Fruit fly (Drosophila melanogaster) whole organism, pupa: ENCODE results near the gene CG32104.

Source experiments
- CG14655 ChIP-seq: fragments of 200-800 bp; sonication (Bioruptor generic); optimal IDR thresholded peaks from 3 replicates; lab custom pipeline; 2017; ENCODE audit warnings: mild to moderate bottlenecking, missing biosample characterization, missing genetic modification reagents, missing genetic modification characterization
- CG15710 ChIP-seq: fragments of 200-800 bp; sonication (Bioruptor generic); optimal IDR thresholded peaks from 2 replicates; lab custom pipeline; 2018; ENCODE audit warnings: missing biosample characterization, mild to moderate bottlenecking, missing genetic modification characterization, moderate library complexity
- CG32121 ChIP-seq: fragments of 200-800 bp; sonication (Bioruptor generic); IDR thresholded peaks from 2 replicates; pipeline ENCODE4 v1.3.6; 2022; ENCODE audit warnings: missing biosample characterization, missing genetic modification characterization
- CG8159 ChIP-seq: fragments of 200-800 bp; sonication (Bioruptor generic); optimal IDR thresholded peaks from 3 replicates; lab custom pipeline; 2018; ENCODE audit warnings: missing biosample characterization, mild to moderate bottlenecking, missing genetic modification characterization, moderate library complexity
- CG8301 ChIP-seq: fragments of 200-800 bp; sonication (Bioruptor generic); optimal IDR thresholded peaks from 2 replicates; lab custom pipeline; 2018; ENCODE audit warnings: missing biosample characterization, mild to moderate bottlenecking, missing genetic modification characterization
- Pif1B ChIP-seq: fragments of 200-800 bp; sonication (Bioruptor generic); optimal IDR thresholded peaks from 3 replicates; lab custom pipeline; 2016; ENCODE audit warnings: missing biosample characterization, missing genetic modification characterization

DNA sequence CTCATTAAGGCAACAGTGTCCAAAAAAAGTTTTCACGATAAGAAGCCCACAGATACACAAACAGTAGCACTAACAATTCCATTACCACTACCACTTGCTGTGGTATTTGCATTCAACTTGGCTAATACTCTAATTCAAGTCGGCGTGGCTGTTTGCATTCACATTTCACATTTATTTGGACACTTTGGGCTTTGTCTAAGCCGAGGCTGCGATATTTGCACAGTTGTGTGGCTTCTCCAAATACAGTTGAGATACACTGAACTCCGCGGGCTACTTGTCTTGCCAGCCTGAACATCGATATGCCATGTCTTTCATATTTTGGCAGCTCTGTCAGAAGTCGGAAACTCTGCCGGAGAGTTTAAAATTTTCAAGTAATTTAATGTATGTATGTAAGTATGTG lies 48.8 kb downstream of the CG32104 start:
- no peak for TF ChIP-seq Pif1B (GFP tag; lab: Kevin White, UChicago)
- TF ChIP-seq CG32121: no peak
- TF ChIP-seq CG15710: no peak
- no peak for TF ChIP-seq CG8159 (tag; lab: Kevin White, UChicago)
- no peak for TF ChIP-seq CG14655
- no peak for TF ChIP-seq CG8301
